Worm (Caenorhabditis elegans): Measurements from ENCODE around the gene F33G12.7.

F33G12.7 gene

ce11 chrII:4993530-4994192 is 46.8 kb downstream of the F33G12.7 start, which contains the start of the genes eif-1 and vps-24 (continued):
- no peak for TF ChIP-seq skn-1 (tag; optimal IDR thresholded peaks at IDR 0.05)
- TF ChIP-seq sem-4 (tag; optimal IDR thresholded peaks at IDR 0.05) = no peak
- TF ChIP-seq mab-5 (tag; optimal IDR thresholded peaks at IDR 0.05) = no peak
- no peak for TF ChIP-seq unc-62 (GFP tag; optimal IDR thresholded peaks at IDR 0.05)

ce11 chrII:4992977-4993376 is 47.5 kb downstream of the F33G12.7 start, which contains the start of gene pigb-1:
TSS of gene pigb-1 (minus strand) at chrII:4993077.
- TF ChIP-seq lsy-2 (tag; optimal IDR thresholded peaks at IDR 0.05) = no peak
- TF ChIP-seq nhr-129 (tag; optimal IDR thresholded peaks at IDR 0.05) = no peak
- TF ChIP-seq lin-13 (GFP tag; optimal IDR thresholded peaks at IDR 0.05) = no peak
- no peak for TF ChIP-seq mdl-1 (tag; optimal IDR thresholded peaks at IDR 0.05)
- TF ChIP-seq peb-1 (tag; optimal IDR thresholded peaks at IDR 0.05) = no peak
- no peak for TF ChIP-seq R02D3.7 (tag; optimal IDR thresholded peaks at IDR 0.05)
- no peak for TF ChIP-seq gmeb-1 (tag; optimal IDR thresholded peaks at IDR 0.05)
- no peak for TF ChIP-seq ztf-11 (tag; optimal IDR thresholded peaks at IDR 0.05)
- no peak for TF ChIP-seq nhr-23 (tag; optimal IDR thresholded peaks at IDR 0.05)

All from whole organism, L2 larva.